Worm (Caenorhabditis elegans): ENCODE results near the gene mrpl-20.

DNA sequence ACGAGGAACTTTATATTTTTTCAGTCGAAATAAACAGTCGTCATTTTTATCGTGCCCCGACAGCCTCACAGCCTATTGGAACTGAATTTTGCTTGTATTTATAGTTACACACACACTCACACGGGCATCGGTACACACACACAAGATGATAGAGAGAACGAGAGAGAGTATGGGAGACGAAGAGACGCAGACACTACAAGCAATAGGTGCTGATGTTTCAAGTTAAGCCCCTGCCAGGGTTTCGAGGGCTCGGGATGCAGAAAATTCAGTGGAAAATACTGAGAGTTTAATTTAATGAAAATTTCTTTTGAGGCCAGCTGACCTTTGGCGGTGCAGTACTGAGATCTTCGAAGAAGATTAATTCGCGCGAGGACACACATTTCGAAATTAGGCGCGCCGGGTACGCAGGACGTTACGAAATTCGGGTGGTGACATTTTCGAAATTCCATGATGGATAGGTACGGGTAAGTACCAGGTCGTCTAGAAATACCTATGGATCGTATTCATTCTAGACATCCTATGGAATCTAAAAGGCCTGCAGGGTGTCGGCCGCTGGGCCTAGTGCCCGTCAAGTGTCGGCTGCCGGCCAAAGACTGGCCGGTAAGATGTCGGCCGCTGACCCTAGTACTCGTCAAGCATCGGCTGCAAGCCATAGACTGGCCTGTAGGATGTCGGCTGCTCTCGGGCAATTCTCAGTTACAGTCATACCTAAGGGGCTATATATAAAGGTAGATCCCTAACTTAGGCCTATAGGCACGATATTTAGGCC is 47.4 kb upstream of the mrpl-20 start:
- TF ChIP-seq elt-1 (tag; optimal IDR thresholded peaks at IDR 0.05) = no peak
- TF ChIP-seq egl-27 (tag; optimal IDR thresholded peaks at IDR 0.05) = no peak
- TF ChIP-seq nhr-77 (tag; optimal IDR thresholded peaks at IDR 0.05) = no peak
